Worm (Caenorhabditis elegans): ENCODE results near the gene srh-279.

srh-279 gene

ce11 chrV:16175227-16175626, 17.0 kb upstream of the srh-279 start (continued):
- TF ChIP-seq dmd-9 (GFP tag; IDR thresholded peaks at IDR 0.05) (no peak), hif-1 (tag; optimal IDR thresholded peaks at IDR 0.05) (no peak), php-3 (GFP tag; IDR thresholded peaks at IDR 0.05) (peak; percentile 44; the same call in 1 of the 2 replicates)

- no peak for TF ChIP-seq nhr-111 (GFP tag; optimal IDR thresholded peaks at IDR 0.05)
- no peak for TF ChIP-seq ceh-32 (tag; optimal IDR thresholded peaks at IDR 0.05; ENCODE audit: poor library complexity)
- TF ChIP-seq hlh-11 (tag; optimal IDR thresholded peaks at IDR 0.05) = no peak
- no peak for TF ChIP-seq madf-5 (GFP tag; IDR thresholded peaks at IDR 0.05)
- no peak for TF ChIP-seq lir-3 (tag; optimal IDR thresholded peaks at IDR 0.05)
- no peak for TF ChIP-seq lin-1 (GFP tag; IDR thresholded peaks at IDR 0.05)
- TF ChIP-seq D1046.2 (GFP tag; IDR thresholded peaks at IDR 0.05) = no peak
- no peak for TF ChIP-seq saeg-2 (GFP tag; IDR thresholded peaks at IDR 0.05)
- no peak for TF ChIP-seq lin-29 (GFP tag; IDR thresholded peaks at IDR 0.05)
- TF ChIP-seq aha-1 (tag) = no peak
- no peak for TF ChIP-seq hmg-1.1 (GFP tag; IDR thresholded peaks at IDR 0.05)
- no peak for TF ChIP-seq tra-1 (GFP tag; IDR thresholded peaks at IDR 0.05)
Observed at ce11 chrV:16175757-16176156, 16.5 kb upstream of the srh-279 start, which contains the start of gene cyp-33D1. cyp-33D1 (minus strand) TSS chrV:16175857.

- TF ChIP-seq nhr-25 (tag; optimal IDR thresholded peaks at IDR 0.05; ENCODE audit: borderline replicate concordance, insufficient read depth) = no peak
- TF ChIP-seq nhr-41 (GFP tag; IDR thresholded peaks at IDR 0.05) = no peak
- no peak for TF ChIP-seq zfp-3 (GFP tag; conservative IDR thresholded peaks at IDR 0.05)
- no peak for TF ChIP-seq spr-3 (GFP tag; optimal IDR thresholded peaks at IDR 0.05)
- no peak for TF ChIP-seq Y75B8A.6 (GFP tag; IDR thresholded peaks at IDR 0.05)
- TF ChIP-seq ceh-62 (tag; optimal IDR thresholded peaks at IDR 0.05) = no peak
- no peak for TF ChIP-seq ztf-11 (tag; optimal IDR thresholded peaks at IDR 0.05)
- TF ChIP-seq arid-1 (GFP tag; conservative IDR thresholded peaks at IDR 0.05) = no peak
- TF ChIP-seq F37D6.2 (tag; optimal IDR thresholded peaks at IDR 0.05) = no peak
- no peak for TF ChIP-seq nhr-237 (tag; optimal IDR thresholded peaks at IDR 0.05)
- TF ChIP-seq mxl-2 (GFP tag; conservative IDR thresholded peaks at IDR 0.05) = no peak
- no peak for TF ChIP-seq madf-5 (GFP tag; IDR thresholded peaks at IDR 0.05)
- no peak for TF ChIP-seq hlh-11 (tag; optimal IDR thresholded peaks at IDR 0.05)
- no peak for TF ChIP-seq ZK546.5 (tag; optimal IDR thresholded peaks at IDR 0.05)
Observed at ce11 chrV:16180350-16180749, 11.9 kb upstream of the srh-279 start, which contains the start of gene str-106. str-106 (plus strand) TSS chrV:16180650.

ce11 chrV:16182110-16182509, 10.1 kb upstream of the srh-279 start, which contains the start of gene srz-13:
srz-13 (plus strand) TSS chrV:16182410.
- TF ChIP-seq mes-2 (tag; optimal IDR thresholded peaks at IDR 0.05; ENCODE audit: poor library complexity, severe bottlenecking) = no peak
- TF ChIP-seq F44E2.7 (GFP tag; IDR thresholded peaks at IDR 0.05) = no peak
- no peak for TF ChIP-seq vab-7 (GFP tag; IDR thresholded peaks at IDR 0.05)
- no peak for TF ChIP-seq snpc-1.2 (GFP tag; IDR thresholded peaks at IDR 0.05)
- no peak for TF ChIP-seq dmd-6 (GFP tag; IDR thresholded peaks at IDR 0.05)
- TF ChIP-seq madf-9 (GFP tag; conservative IDR thresholded peaks at IDR 0.05) = no peak
- no peak for TF ChIP-seq hlh-11 (tag; optimal IDR thresholded peaks at IDR 0.05)
- no peak for TF ChIP-seq lsy-2 (tag; optimal IDR thresholded peaks at IDR 0.05)
- TF ChIP-seq nhr-48 (tag; optimal IDR thresholded peaks at IDR 0.05) = no peak
- TF ChIP-seq rbr-2 (tag; optimal IDR thresholded peaks at IDR 0.05) = no peak
- no peak for TF ChIP-seq Y105C5A.15 (GFP tag; IDR thresholded peaks at IDR 0.05)
- no peak for TF ChIP-seq ceh-28 (tag; optimal IDR thresholded peaks at IDR 0.05)
- TF ChIP-seq cey-2 (tag; optimal IDR thresholded peaks at IDR 0.05; ENCODE audit: borderline replicate concordance, insufficient read depth) = no peak
- no peak for TF ChIP-seq tag-97 (GFP tag; IDR thresholded peaks at IDR 0.05)
- TF ChIP-seq unc-39 (tag; optimal IDR thresholded peaks at IDR 0.05) = no peak
- no peak for TF ChIP-seq dmd-8 (GFP tag; IDR thresholded peaks at IDR 0.05)
